Worm (Caenorhabditis elegans): ENCODE results near the gene mrpl-41.

mrpl-41 gene

ce11 chrII:334828-335227 lies 46.1 kb downstream of the mrpl-41 start:
- TF ChIP-seq fkh-8 (tag; optimal IDR thresholded peaks at IDR 0.05) (peak; percentile 79), pax-3 (tag; optimal IDR thresholded peaks at IDR 0.05) (peak; percentile 75), nhr-11 (tag; optimal IDR thresholded peaks at IDR 0.05) (peak; percentile 48), egl-13 (tag; optimal IDR thresholded peaks at IDR 0.05) (no peak), nhr-47 (tag; optimal IDR thresholded peaks at IDR 0.05) (peak; percentile 13)

ce11 chrII:337233-337832 lies 48.6 kb downstream of the mrpl-41 start, which contains the start of gene cpn-2:
Gene cpn-2, plus strand, starts transcription at chrII:337782.
- TF ChIP-seq blmp-1 (tag; optimal IDR thresholded peaks at IDR 0.05) (peak; percentile 97), nhr-85 (tag) (peak; percentile 17), fkh-4 (tag; optimal IDR thresholded peaks at IDR 0.05; ENCODE audit: borderline replicate concordance) (no peak), snu-23 (GFP tag; optimal IDR thresholded peaks at IDR 0.05) (no peak)
